Worm (Caenorhabditis elegans): ENCODE results near the gene lmp-2.

DNA sequence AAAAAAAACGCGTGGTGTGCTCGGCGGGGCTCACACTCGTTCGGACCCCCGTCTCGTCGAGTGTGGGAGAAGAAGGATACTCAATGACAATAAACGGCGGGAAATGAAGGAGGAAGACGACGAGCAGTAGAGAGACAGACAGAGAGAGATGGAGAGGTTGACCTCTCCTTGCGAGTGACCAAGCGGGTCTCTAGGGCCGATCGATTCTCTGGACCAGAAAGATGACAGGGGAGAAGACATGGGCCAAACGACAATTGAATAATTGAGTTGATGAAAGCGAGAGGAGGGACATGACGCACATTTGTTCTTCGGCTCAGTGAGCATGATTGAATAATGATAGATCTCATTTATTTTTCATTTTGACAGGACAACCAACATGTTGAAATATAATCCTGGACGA is 5.1 kb upstream of the lmp-2 start:
- TF ChIP-seq ama-1 (optimal IDR thresholded peaks at IDR 0.05) (no peak), ama-1 (GFP tag; optimal IDR thresholded peaks at IDR 0.05) (no peak), cebp-2 (GFP tag; IDR thresholded peaks at IDR 0.05) (no peak), lin-54 (GFP tag; optimal IDR thresholded peaks at IDR 0.05) (no peak), ekl-4 (GFP tag; IDR thresholded peaks at IDR 0.05) (no peak), bed-1 (GFP tag; IDR thresholded peaks at IDR 0.05) (no peak), atf-7 (tag; optimal IDR thresholded peaks at IDR 0.05) (no peak), pha-4 (tag; optimal IDR thresholded peaks at IDR 0.05) (no peak), hlh-12 (tag; optimal IDR thresholded peaks at IDR 0.05) (no peak), snpc-4 (GFP tag; optimal IDR thresholded peaks at IDR 0.05) (no peak), snpc-4 (tag; optimal IDR thresholded peaks at IDR 0.05) (no peak), madf-8 (GFP tag; conservative IDR thresholded peaks at IDR 0.05) (no peak), B0035.1 (tag; optimal IDR thresholded peaks at IDR 0.05) (no peak), snpc-1.3 (tag; optimal IDR thresholded peaks at IDR 0.05; ENCODE audit: insufficient read depth) (no peak), unc-62 (GFP tag; optimal IDR thresholded peaks at IDR 0.05) (no peak), nhr-90 (tag; optimal IDR thresholded peaks at IDR 0.05) (no peak)

Data from whole organism, young adult.